Worm (Caenorhabditis elegans) whole organism, L2 larva: ENCODE results near the gene fbxa-39.
"Not testable (repeated sequence)": the region's sequence is repeated elsewhere in the genome, so short reads cannot be mapped to it uniquely, and the experiment has no call there.

Source experiments
- C34F6.9 ChIP-seq: fragments of 150-350 bp; optimal IDR thresholded peaks from 2 replicates; lab custom pipeline; 2014; ENCODE audit warnings: missing biosample characterization, missing genetic modification characterization
- F13H6.1 ChIP-seq: sonication (generic microtip); optimal IDR thresholded peaks from 2 replicates; lab custom pipeline; 2016; ENCODE audit warnings: missing genetic modification characterization, missing compliant biosample characterization
- R02D3.7 ChIP-seq: fragments of 150-350 bp; optimal IDR thresholded peaks from 2 replicates; lab custom pipeline; 2014; ENCODE audit warnings: missing biosample characterization, missing genetic modification characterization
- Y55F3AM.14 ChIP-seq: fragments of 200-800 bp; sonication (Bioruptor generic); optimal IDR thresholded peaks from 2 replicates; lab custom pipeline; 2018; ENCODE audit warnings: mild to moderate bottlenecking, missing genetic modification characterization, missing compliant biosample characterization
- alr-1 ChIP-seq: fragments of 150-350 bp; optimal IDR thresholded peaks from 2 replicates; lab custom pipeline; 2014; ENCODE audit warnings: missing biosample characterization, missing genetic modification characterization
- aly-2 ChIP-seq: fragments of 150-350 bp; optimal IDR thresholded peaks from 2 replicates; lab custom pipeline; 2014; ENCODE audit warnings: missing biosample characterization, missing genetic modification characterization
- ama-1 ChIP-seq: fragments of 150-350 bp; optimal IDR thresholded peaks from 2 replicates; lab custom pipeline; 2018; ENCODE audit warnings: inconsistent platforms
- blmp-1 ChIP-seq: sonication (generic microtip); optimal IDR thresholded peaks from 2 replicates; lab custom pipeline; 2017; ENCODE audit warnings: missing genetic modification characterization, mild to moderate bottlenecking, missing compliant biosample characterization, antibody characterized with exemption, moderate library complexity; ENCODE audit not compliant: insufficient read depth
- crh-2 ChIP-seq: sonication (generic microtip); optimal IDR thresholded peaks from 2 replicates; lab custom pipeline; 2017; ENCODE audit warnings: missing biosample characterization, missing genetic modification characterization
- dmd-4 ChIP-seq: sonication (generic microtip); optimal IDR thresholded peaks from 2 replicates; lab custom pipeline; 2017; ENCODE audit warnings: missing biosample characterization, missing genetic modification characterization
- egl-27 ChIP-seq: sonication (generic microtip); optimal IDR thresholded peaks from 3 replicates; lab custom pipeline; 2017; ENCODE audit warnings: missing biosample characterization, missing genetic modification reagents, missing genetic modification characterization
- fos-1 ChIP-seq: fragments of 150-350 bp; optimal IDR thresholded peaks from 2 replicates; lab custom pipeline; 2014; ENCODE audit warnings: missing biosample characterization, missing genetic modification characterization
- gmeb-1 ChIP-seq: fragments of 150-350 bp; optimal IDR thresholded peaks from 2 replicates; lab custom pipeline; 2014; ENCODE audit warnings: missing biosample characterization, missing genetic modification characterization
- lin-11 ChIP-seq: fragments of 150-350 bp; sonication (generic microtip); optimal IDR thresholded peaks from 2 replicates; lab custom pipeline; 2014; ENCODE audit warnings: missing biosample characterization, missing genetic modification characterization, inconsistent platforms, mixed read lengths
- lin-39 ChIP-seq: fragments of 150-350 bp; optimal IDR thresholded peaks from 2 replicates; lab custom pipeline; 2014; ENCODE audit warnings: missing biosample characterization, missing genetic modification reagents, missing genetic modification characterization
- lsy-2 ChIP-seq, 2 experiments: fragments of 150-350 bp in 1 of 2; sonication (generic microtip) in 1 of 2; optimal IDR thresholded peaks; 2 replicates each; lab custom pipeline; 2014 to 2017; ENCODE audit warnings: missing biosample characterization in 2 of 2, missing genetic modification characterization in 2 of 2
- mab-5 ChIP-seq: fragments of 150-350 bp; optimal IDR thresholded peaks from 2 replicates; lab custom pipeline; 2014; ENCODE audit warnings: missing biosample characterization, missing genetic modification characterization
- mbf-1 ChIP-seq: sonication (generic microtip); optimal IDR thresholded peaks from 2 replicates; lab custom pipeline; 2017; ENCODE audit warnings: missing biosample characterization, missing genetic modification characterization
- mdl-1 ChIP-seq, 2 experiments: fragments of 150-350 bp in 1 of 2; sonication (generic microtip) in 1 of 2; optimal IDR thresholded peaks; 2 replicates each; lab custom pipeline; 2017; ENCODE audit warnings: missing biosample characterization in 2 of 2, missing genetic modification characterization in 2 of 2
- nhr-11 ChIP-seq: fragments of 150-350 bp; optimal IDR thresholded peaks from 2 replicates; lab custom pipeline; 2014; ENCODE audit warnings: missing biosample characterization, missing genetic modification characterization
- nhr-25 ChIP-seq: fragments of 150-350 bp; sonication (generic microtip); optimal IDR thresholded peaks from 3 replicates; lab custom pipeline; 2014; ENCODE audit warnings: missing biosample characterization, missing genetic modification characterization
- nhr-77 ChIP-seq: fragments of 150-350 bp; optimal IDR thresholded peaks from 2 replicates; lab custom pipeline; 2014; ENCODE audit warnings: missing biosample characterization, missing genetic modification characterization
- sem-4 ChIP-seq: fragments of 150-350 bp; optimal IDR thresholded peaks from 2 replicates; lab custom pipeline; 2014; ENCODE audit warnings: missing biosample characterization, missing genetic modification reagents, missing genetic modification characterization
- skn-1 ChIP-seq: sonication (generic microtip); optimal IDR thresholded peaks from 2 replicates; lab custom pipeline; 2017; ENCODE audit warnings: missing biosample characterization, missing genetic modification characterization
- sma-3 ChIP-seq: sonication (generic microtip); optimal IDR thresholded peaks from 2 replicates; lab custom pipeline; 2016; ENCODE audit warnings: missing genetic modification reagents, missing genetic modification characterization, missing compliant biosample characterization
- sma-9 ChIP-seq, 2 experiments: fragments of 150-350 bp in 1 of 2; sonication (generic microtip) in 1 of 2; optimal IDR thresholded peaks; 2 replicates each; lab custom pipeline; 2014 to 2016; ENCODE audit warnings: missing genetic modification characterization in 2 of 2, mild to moderate bottlenecking in 1 of 2, missing biosample characterization in 1 of 2, missing compliant biosample characterization in 1 of 2, missing genetic modification reagents in 1 of 2, moderate library complexity in 1 of 2
- unc-39 ChIP-seq: fragments of 150-350 bp; optimal IDR thresholded peaks from 2 replicates; lab custom pipeline; 2014; ENCODE audit warnings: missing biosample characterization, missing genetic modification characterization
- zag-1 ChIP-seq: fragments of 150-350 bp; optimal IDR thresholded peaks from 2 replicates; lab custom pipeline; 2014; ENCODE audit warnings: missing biosample characterization, missing genetic modification characterization
- ztf-11 ChIP-seq: sonication (generic microtip); optimal IDR thresholded peaks from 2 replicates; lab custom pipeline; 2017; ENCODE audit warnings: missing biosample characterization, missing genetic modification characterization
- ztf-4 ChIP-seq: fragments of 150-350 bp; optimal IDR thresholded peaks from 2 replicates; lab custom pipeline; 2014; ENCODE audit warnings: missing biosample characterization, missing genetic modification characterization

fbxa-39 gene

DNA sequence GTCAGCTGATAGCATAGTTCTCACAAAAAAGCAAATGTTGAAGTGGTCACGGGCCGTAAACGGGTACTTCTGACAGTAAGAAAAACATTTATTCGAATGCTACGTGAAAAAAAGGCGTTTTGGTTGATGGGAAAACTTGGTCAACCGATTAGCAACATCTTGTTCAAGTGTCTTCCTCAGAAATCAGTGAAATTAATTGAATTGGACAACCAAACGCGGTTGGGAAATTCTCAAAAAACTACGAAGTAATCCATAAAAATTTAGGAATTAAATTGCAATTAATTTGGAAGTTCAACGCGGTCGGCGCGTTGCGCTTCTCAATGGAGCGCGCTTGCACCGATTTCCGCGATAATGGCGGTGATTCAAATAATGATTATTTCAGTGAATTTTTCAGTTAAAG is 13.5 kb upstream of the fbxa-39 start:
- TF ChIP-seq nhr-11 (tag; lab: Kevin White, UChicago) (no peak), blmp-1 (no peak)

DNA sequence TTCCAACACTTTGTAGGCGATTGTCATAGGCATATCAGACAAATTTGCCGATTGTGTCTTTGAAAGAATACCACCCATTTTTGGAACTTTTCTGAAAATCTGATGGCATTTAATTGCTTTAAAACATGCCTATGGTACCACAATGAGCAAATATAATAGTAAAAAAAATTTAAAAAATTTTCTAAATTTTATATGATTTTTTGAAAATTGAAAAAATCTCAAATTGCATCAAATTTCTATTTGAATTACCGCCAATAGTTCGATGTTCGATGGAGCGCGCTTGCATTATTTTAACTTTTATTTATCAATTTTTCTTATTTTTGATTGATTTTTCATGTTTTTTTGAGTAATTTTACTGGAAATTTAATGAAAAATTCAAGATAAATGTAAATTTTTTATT is 11.5 kb upstream of the fbxa-39 start, which contains the start of gene fbxa-42:
fbxa-42 (minus strand) TSS at position 101 of the 400 bp plus-strand sequence.
- TF ChIP-seq lin-11 (tag; lab: Kevin White, UChicago); mab-5 (tag; lab: Kevin White, UChicago); alr-1: not testable (repeated sequence)

DNA sequence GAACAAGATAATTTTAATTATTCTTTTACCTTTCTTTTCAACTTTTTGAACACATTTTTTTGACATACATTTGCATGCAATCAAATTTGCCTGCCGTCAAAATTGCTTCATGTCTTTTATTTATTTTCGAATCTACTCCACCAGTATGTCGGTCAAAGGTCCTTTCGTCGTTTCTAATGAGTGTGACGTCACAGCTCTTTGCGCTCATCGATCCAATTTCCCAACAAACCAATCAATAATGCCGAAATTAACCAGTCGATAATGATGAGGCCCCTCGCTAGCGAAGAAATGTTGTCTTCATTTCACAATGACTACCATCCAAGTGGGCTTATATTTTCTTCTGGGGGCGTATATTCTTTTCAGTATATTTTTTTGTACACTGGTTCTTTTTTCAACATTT is 9.9 kb upstream of the fbxa-39 start, which contains the start of gene Y54F10BM.6:
Y54F10BM.6 (plus strand) TSS at position 301 of the 400 bp plus-strand sequence.
- TF ChIP-seq ama-1 = no peak
- TF ChIP-seq fos-1 (tag; lab: Kevin White, UChicago) = no peak
- TF ChIP-seq Y55F3AM.14 (GFP tag; lab: Kevin White, UChicago) = no peak
- no peak for TF ChIP-seq sma-3 (GFP tag; lab: Kevin White, UChicago)
- TF ChIP-seq skn-1 (tag; lab: Kevin White, UChicago) = no peak
- no peak for TF ChIP-seq ztf-4 (tag; lab: Kevin White, UChicago)
- no peak for TF ChIP-seq unc-39
- TF ChIP-seq aly-2 = no peak
- no peak for TF ChIP-seq nhr-25 (tag; lab: Kevin White, UChicago)
- TF ChIP-seq, all 48 proteins: peak for 0

DNA sequence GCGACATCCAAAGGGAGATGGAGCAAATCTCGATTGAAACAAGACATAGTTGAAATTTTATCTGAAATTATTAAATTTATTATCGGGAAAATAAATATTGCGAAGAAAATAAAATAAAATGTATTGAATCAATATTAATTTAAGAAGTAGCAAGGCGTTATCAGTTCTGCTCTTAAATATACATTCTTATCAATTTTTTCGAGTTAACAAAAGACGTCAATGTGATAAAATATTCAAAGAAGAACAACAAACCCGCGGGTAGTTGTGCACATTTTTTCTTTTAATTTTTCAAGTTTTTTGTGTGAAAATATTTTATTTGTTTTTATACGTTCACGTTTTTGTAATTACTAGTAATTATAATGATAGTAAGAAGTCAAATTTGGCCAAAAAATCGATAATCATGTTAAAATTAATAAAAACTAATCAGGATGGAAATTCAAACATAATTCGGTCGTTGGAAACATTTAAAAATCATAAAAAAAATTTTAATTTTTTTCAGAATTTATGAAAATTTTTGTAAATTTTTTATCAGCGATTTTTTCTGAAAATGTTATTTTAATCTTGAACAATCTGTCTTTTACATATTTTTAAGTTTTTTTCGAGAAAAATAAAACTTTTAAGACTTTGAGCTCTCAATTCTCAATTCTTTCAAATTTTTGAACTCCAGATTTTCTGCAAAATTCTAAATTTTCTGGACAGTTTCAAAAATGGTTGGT is 6.7 kb upstream of the fbxa-39 start, which contains the start of gene fbxa-9:
fbxa-9 (plus strand) TSS at position 666 of the 716 bp plus-strand sequence.
- no peak for TF ChIP-seq alr-1
- TF ChIP-seq nhr-77 (tag; lab: Kevin White, UChicago) = no peak
- no peak for TF ChIP-seq dmd-4 (tag; lab: Kevin White, UChicago)
- TF ChIP-seq zag-1 (tag; lab: Kevin White, UChicago) = no peak
- peak; percentile 58 for TF ChIP-seq fos-1 (tag; lab: Kevin White, UChicago)
- no peak for TF ChIP-seq F13H6.1 (tag; lab: Kevin White, UChicago)
- TF ChIP-seq, all 48 proteins: peak for 1

DNA sequence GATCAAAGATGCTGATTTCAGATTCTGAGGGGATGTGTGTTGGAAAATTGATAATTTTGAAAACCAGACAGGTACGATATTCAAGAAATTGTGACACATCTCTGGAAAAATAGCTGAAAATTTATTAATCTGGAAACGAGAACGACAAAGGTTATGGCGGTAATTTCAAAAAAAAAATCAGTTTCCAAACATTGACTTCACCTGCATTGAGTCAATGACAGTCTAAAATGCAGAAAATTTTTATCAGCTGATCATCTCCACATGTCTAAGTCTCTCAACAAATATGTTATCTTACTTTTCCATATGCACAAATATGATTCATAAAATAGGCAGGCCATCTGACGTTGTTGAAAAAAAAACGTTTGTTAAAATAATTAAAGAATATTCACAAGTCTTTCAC is 757 bp upstream of the fbxa-39 start, which contains the start of gene fbxa-48:
fbxa-48 (minus strand) TSS at position 101 of the 400 bp plus-strand sequence.
- TF ChIP-seq fos-1 (tag; lab: Kevin White, UChicago) (peak; percentile 48), aly-2 (no peak)

DNA sequence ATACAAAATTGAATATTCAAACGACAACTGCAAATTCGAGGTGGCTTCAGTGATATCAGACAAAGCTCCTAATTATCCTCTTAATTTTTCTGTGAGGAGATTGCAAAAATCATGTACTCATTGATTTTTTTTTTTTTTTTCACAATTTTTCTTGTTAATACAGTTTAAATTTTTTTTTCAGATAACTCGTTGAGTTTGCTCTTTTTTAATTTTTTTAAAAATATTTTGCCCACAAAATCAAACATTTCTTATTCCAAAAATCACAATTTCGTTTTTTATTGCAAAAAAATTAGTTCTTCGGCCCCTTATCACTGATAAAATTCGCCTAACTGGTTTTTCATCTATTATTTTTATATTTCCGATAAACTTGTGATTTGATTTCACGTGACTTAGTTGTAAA is 4.0 kb downstream of the fbxa-39 start, which contains the start of gene Y54F10BM.21:
Y54F10BM.21 (plus strand) TSS at position 301 of the 400 bp plus-strand sequence.
- TF ChIP-seq R02D3.7 = no peak
- TF ChIP-seq nhr-25 (tag; lab: Kevin White, UChicago) = no peak
- no peak for TF ChIP-seq gmeb-1 (tag; lab: Kevin White, UChicago)
- TF ChIP-seq sma-9 (GFP tag; optimal IDR thresholded peaks at IDR 0.05; lab: Kevin White, UChicago) = no peak
- TF ChIP-seq sma-9 (tag; optimal IDR thresholded peaks at IDR 0.05; lab: Kevin White, UChicago) = no peak
- no peak for TF ChIP-seq alr-1
- TF ChIP-seq sem-4 (tag; lab: Kevin White, UChicago) = no peak
- no peak for TF ChIP-seq fos-1 (tag; lab: Kevin White, UChicago)
- TF ChIP-seq C34F6.9 (tag; lab: Kevin White, UChicago) = no peak
- no peak for TF ChIP-seq dmd-4 (tag; lab: Kevin White, UChicago)
- TF ChIP-seq nhr-77 (tag; lab: Kevin White, UChicago) = no peak
- TF ChIP-seq mbf-1 (tag; lab: Kevin White, UChicago) = no peak
- TF ChIP-seq lsy-2 (tag; optimal IDR thresholded peaks at IDR 0.05; lab: Kevin White, UChicago) = no peak
- TF ChIP-seq lin-39 = no peak
- no peak for TF ChIP-seq mab-5 (tag; lab: Kevin White, UChicago)
- no peak for TF ChIP-seq ztf-11 (tag; lab: Kevin White, UChicago)
- TF ChIP-seq crh-2 (tag; lab: Kevin White, UChicago) = no peak
- TF ChIP-seq egl-27 (tag; lab: Kevin White, UChicago) = no peak
- TF ChIP-seq mdl-1 (tag; optimal IDR thresholded peaks at IDR 0.05; lab: Kevin White, UChicago) = no peak
- TF ChIP-seq, all 48 proteins: peak for 0
